Worm (Caenorhabditis elegans) whole organism, L3 larva: Measurements from ENCODE around the gene EGAP2.1.
A peak's percentile ranks its signal among the peaks of the same experiment; 100 is the strongest.

ENCODE experiments used
- R02D3.7 ChIP-seq: fragments of 150-350 bp; optimal IDR thresholded peaks from 2 replicates; lab custom pipeline; 2014; ENCODE audit warnings: missing biosample characterization, missing genetic modification characterization
- ZK546.5 ChIP-seq: sonication (generic microtip); optimal IDR thresholded peaks from 2 replicates; lab custom pipeline; 2017; ENCODE audit warnings: missing biosample characterization, missing genetic modification characterization
- aly-2 ChIP-seq: fragments of 150-350 bp; optimal IDR thresholded peaks from 2 replicates; lab custom pipeline; 2014; ENCODE audit warnings: missing biosample characterization, missing genetic modification characterization
- ama-1 ChIP-seq: fragments of 150-350 bp; optimal IDR thresholded peaks from 2 replicates; lab custom pipeline; 2018
- ceh-16 ChIP-seq: sonication (generic microtip); optimal IDR thresholded peaks from 2 replicates; lab custom pipeline; 2017; ENCODE audit warnings: missing biosample characterization, missing genetic modification characterization
- ceh-82 ChIP-seq: fragments of 150-350 bp; optimal IDR thresholded peaks from 2 replicates; lab custom pipeline; 2014; ENCODE audit warnings: missing biosample characterization, missing genetic modification characterization
- ceh-9 ChIP-seq: sonication (generic microtip); optimal IDR thresholded peaks from 2 replicates; lab custom pipeline; 2018; ENCODE audit warnings: missing biosample characterization, missing genetic modification characterization
- daf-12 ChIP-seq: fragments of 150-350 bp; optimal IDR thresholded peaks from 2 replicates; lab custom pipeline; 2014; ENCODE audit warnings: missing biosample characterization, missing genetic modification reagents, missing genetic modification characterization
- egl-27 ChIP-seq: sonication (generic microtip); optimal IDR thresholded peaks from 4 replicates; lab custom pipeline; 2017; ENCODE audit warnings: missing biosample characterization, missing genetic modification reagents, missing genetic modification characterization
- egl-5 ChIP-seq: fragments of 150-350 bp; optimal IDR thresholded peaks from 2 replicates; lab custom pipeline; 2017; ENCODE audit warnings: missing biosample characterization, missing genetic modification reagents, missing genetic modification characterization, inconsistent platforms
- elt-1 ChIP-seq: fragments of 150-350 bp; optimal IDR thresholded peaks from 2 replicates; lab custom pipeline; 2014; ENCODE audit warnings: missing biosample characterization, missing genetic modification characterization
- elt-2 ChIP-seq: sonication (generic microtip); optimal IDR thresholded peaks from 2 replicates; lab custom pipeline; 2016; ENCODE audit warnings: missing genetic modification reagents, mild to moderate bottlenecking, missing genetic modification characterization, missing compliant biosample characterization
- elt-3 ChIP-seq, 3 experiments: fragments of 150-350 bp in 1 of 3; sonication (generic microtip) in 2 of 3; optimal IDR thresholded peaks; 2 replicates in 2 of 3; 4 replicates in 1 of 3; lab custom pipeline; 2014 to 2017; ENCODE audit warnings: missing biosample characterization in 3 of 3, missing genetic modification characterization in 3 of 3
- eor-1 ChIP-seq, 2 experiments: fragments of 150-350 bp; optimal IDR thresholded peaks; 2 replicates each; lab custom pipeline; 2014 to 2018; ENCODE audit warnings: missing biosample characterization in 2 of 2, missing genetic modification characterization in 2 of 2
- fkh-2 ChIP-seq: fragments of 150-350 bp; optimal IDR thresholded peaks from 2 replicates; lab custom pipeline; 2014; ENCODE audit warnings: missing biosample characterization, missing genetic modification reagents, missing genetic modification characterization
- fos-1 ChIP-seq: fragments of 150-350 bp; optimal IDR thresholded peaks from 2 replicates; lab custom pipeline; 2014; ENCODE audit warnings: missing biosample characterization, missing genetic modification characterization
- jun-1 ChIP-seq: fragments of 150-350 bp; optimal IDR thresholded peaks from 2 replicates; lab custom pipeline; 2014; ENCODE audit warnings: missing biosample characterization, missing genetic modification reagents, missing genetic modification characterization
- lin-15B ChIP-seq: fragments of 150-350 bp; optimal IDR thresholded peaks from 2 replicates; lab custom pipeline; 2014; ENCODE audit warnings: missing biosample characterization, missing genetic modification characterization
- lin-39 ChIP-seq: fragments of 150-350 bp; optimal IDR thresholded peaks from 2 replicates; lab custom pipeline; 2018; ENCODE audit warnings: missing biosample characterization, missing genetic modification reagents, missing genetic modification characterization
- lsy-12 ChIP-seq: sonication (generic microtip); optimal IDR thresholded peaks from 2 replicates; lab custom pipeline; 2016; ENCODE audit warnings: mild to moderate bottlenecking, missing genetic modification characterization, missing compliant biosample characterization
- mdl-1 ChIP-seq: fragments of 150-350 bp; optimal IDR thresholded peaks from 2 replicates; lab custom pipeline; 2014; ENCODE audit warnings: missing biosample characterization, missing genetic modification characterization
- mml-1 ChIP-seq: fragments of 150-350 bp; sonication (generic microtip); optimal IDR thresholded peaks from 3 replicates; lab custom pipeline; 2014; ENCODE audit warnings: missing biosample characterization, missing genetic modification characterization
- nfya-1 ChIP-seq: sonication (generic microtip); optimal IDR thresholded peaks from 2 replicates; lab custom pipeline; 2017; ENCODE audit warnings: missing genetic modification characterization, mild to moderate bottlenecking, missing compliant biosample characterization, antibody characterized with exemption, moderate library complexity; ENCODE audit not compliant: insufficient read depth
- nhr-11 ChIP-seq: fragments of 150-350 bp; optimal IDR thresholded peaks from 2 replicates; lab custom pipeline; 2014; ENCODE audit warnings: missing biosample characterization, missing genetic modification characterization
- nhr-12 ChIP-seq: fragments of 150-350 bp; optimal IDR thresholded peaks from 2 replicates; lab custom pipeline; 2014; ENCODE audit warnings: missing biosample characterization, missing genetic modification characterization
- nhr-23 ChIP-seq: fragments of 150-350 bp; optimal IDR thresholded peaks from 2 replicates; lab custom pipeline; 2014; ENCODE audit warnings: missing biosample characterization, missing genetic modification reagents, missing genetic modification characterization
- nhr-237 ChIP-seq: fragments of 150-350 bp; optimal IDR thresholded peaks from 2 replicates; lab custom pipeline; 2014; ENCODE audit warnings: missing biosample characterization, missing genetic modification characterization
- nhr-25 ChIP-seq: sonication (generic microtip); optimal IDR thresholded peaks from 2 replicates; lab custom pipeline; 2017; ENCODE audit warnings: missing biosample characterization, missing genetic modification characterization
- nhr-28 ChIP-seq: fragments of 150-350 bp; optimal IDR thresholded peaks from 2 replicates; lab custom pipeline; 2014; ENCODE audit warnings: missing biosample characterization, missing genetic modification characterization
- nhr-43 ChIP-seq: sonication (generic microtip); optimal IDR thresholded peaks from 2 replicates; lab custom pipeline; 2016; ENCODE audit warnings: mild to moderate bottlenecking, missing genetic modification characterization, missing compliant biosample characterization; ENCODE audit not compliant: poor library complexity, severe bottlenecking
- nhr-67 ChIP-seq: fragments of 150-350 bp; optimal IDR thresholded peaks from 2 replicates; lab custom pipeline; 2014; ENCODE audit warnings: missing biosample characterization, missing genetic modification characterization
- nhr-77 ChIP-seq: fragments of 150-350 bp; optimal IDR thresholded peaks from 2 replicates; lab custom pipeline; 2014; ENCODE audit warnings: missing biosample characterization, missing genetic modification characterization
- pha-4 ChIP-seq: fragments of 150-350 bp; optimal IDR thresholded peaks from 2 replicates; lab custom pipeline; 2014; ENCODE audit warnings: missing biosample characterization, missing genetic modification reagents, missing genetic modification characterization
- pqm-1 ChIP-seq: fragments of 150-350 bp; optimal IDR thresholded peaks from 2 replicates; lab custom pipeline; 2017; ENCODE audit warnings: missing biosample characterization, missing genetic modification characterization, inconsistent platforms
- sea-2 ChIP-seq: fragments of 150-350 bp; sonication (generic microtip); optimal IDR thresholded peaks from 4 replicates; lab custom pipeline; 2014; ENCODE audit warnings: missing biosample characterization, missing genetic modification reagents, missing genetic modification characterization
- skn-1 ChIP-seq: fragments of 150-350 bp; optimal IDR thresholded peaks from 2 replicates; lab custom pipeline; 2014; ENCODE audit warnings: missing biosample characterization, missing genetic modification characterization
- unc-39 ChIP-seq: sonication (generic microtip); optimal IDR thresholded peaks from 4 replicates; lab custom pipeline; 2017; ENCODE audit warnings: missing biosample characterization, missing genetic modification characterization
- ztf-11 ChIP-seq: fragments of 150-350 bp; optimal IDR thresholded peaks from 2 replicates; lab custom pipeline; 2014; ENCODE audit warnings: missing biosample characterization, missing genetic modification characterization
- ztf-4 ChIP-seq: fragments of 150-350 bp; optimal IDR thresholded peaks from 2 replicates; lab custom pipeline; 2014; ENCODE audit warnings: missing biosample characterization, missing genetic modification characterization

The EGAP2.1 gene

ce11 chrII:5187934-5188333 lies 43.3 kb upstream of the EGAP2.1 start:
- TF ChIP-seq fkh-2 (tag; lab: Kevin White, UChicago) (no peak), skn-1 (tag; lab: Kevin White, UChicago) (no peak), mdl-1 (tag; lab: Kevin White, UChicago) (no peak), unc-39 (no peak), ztf-4 (no peak), nhr-11 (tag; lab: Kevin White, UChicago) (no peak), fos-1 (no peak), egl-5 (tag; lab: Kevin White, UChicago) (no peak), ama-1 (lab: Kevin White, UChicago) (no peak), nfya-1 (tag; lab: Kevin White, UChicago) (no peak), lin-15B (tag; lab: Kevin White, UChicago) (no peak), R02D3.7 (tag; lab: Kevin White, UChicago) (no peak), jun-1 (tag; lab: Kevin White, UChicago) (no peak), ZK546.5 (tag; lab: Kevin White, UChicago) (no peak), nhr-67 (tag; lab: Kevin White, UChicago) (no peak), nhr-237 (tag; lab: Kevin White, UChicago) (no peak), lsy-12 (tag; lab: Kevin White, UChicago) (no peak), pha-4 (no peak), daf-12 (no peak), nhr-43 (tag; lab: Kevin White, UChicago) (no peak)

DNA sequence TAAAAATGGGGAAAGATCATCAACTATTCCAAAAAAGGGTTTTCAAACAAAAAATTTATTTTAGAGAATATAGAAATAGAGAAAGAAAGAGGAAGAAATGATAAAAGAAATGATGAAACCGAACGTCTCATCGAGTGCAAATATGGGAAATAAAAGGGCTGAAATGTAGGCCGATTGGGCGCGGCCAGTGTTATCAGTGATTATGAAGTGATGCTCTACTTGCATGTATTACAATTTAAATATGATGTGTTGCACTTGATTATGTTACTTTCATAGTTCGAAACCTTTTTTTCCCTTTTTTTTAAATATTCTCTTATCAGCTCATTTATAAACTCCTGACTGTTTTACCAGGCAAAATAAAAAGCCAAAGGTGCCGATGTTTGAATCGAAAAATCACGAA lies 39.4 kb upstream of the EGAP2.1 start:
- TF ChIP-seq pqm-1 (peak; percentile 92), aly-2 (tag; lab: Kevin White, UChicago) (no peak), pha-4 (peak; percentile 10), jun-1 (tag; lab: Kevin White, UChicago) (peak; percentile 45), elt-3 (tag; optimal IDR thresholded peaks at IDR 0.05; lab: Kevin White, UChicago) (no peak), elt-2 (tag; lab: Kevin White, UChicago) (peak; percentile 99), nhr-25 (tag; lab: Kevin White, UChicago) (no peak)

DNA sequence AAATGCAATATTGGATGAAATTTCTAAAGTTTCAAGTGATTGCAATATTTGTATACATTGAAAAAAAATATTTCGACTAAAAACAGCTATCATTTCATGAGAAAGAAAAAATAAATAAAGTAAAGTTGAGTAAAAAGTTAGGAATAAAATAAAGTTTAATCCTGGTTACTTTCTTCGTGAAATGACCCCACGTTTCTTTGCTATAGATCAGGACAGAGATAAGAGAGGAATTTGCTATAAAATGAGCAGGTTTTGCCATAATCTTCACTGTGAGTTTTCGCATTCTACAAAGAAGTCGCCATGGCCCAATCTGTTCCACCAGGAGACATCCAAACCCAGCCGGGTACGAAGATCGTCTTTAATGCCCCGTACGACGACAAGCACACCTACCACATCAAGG lies 37.1 kb upstream of the EGAP2.1 start, which contains the start of gene msp-49:
Gene msp-49, plus strand, starts transcription at position 301 of the 400 bp plus-strand sequence.
- TF ChIP-seq elt-1 (tag; lab: Kevin White, UChicago) = no peak
- TF ChIP-seq ztf-4 = no peak
- TF ChIP-seq lin-39 (tag; lab: Kevin White, UChicago) = no peak
- TF ChIP-seq pqm-1 = no peak
- no peak for TF ChIP-seq eor-1 (tag; optimal IDR thresholded peaks at IDR 0.05; lab: Kevin White, UChicago)
- no peak for TF ChIP-seq ztf-11
- TF ChIP-seq nhr-77 (tag; lab: Kevin White, UChicago) = no peak
- TF ChIP-seq unc-39 = no peak
- no peak for TF ChIP-seq nhr-12
- TF ChIP-seq daf-12 = no peak
- TF ChIP-seq elt-3 (tag; optimal IDR thresholded peaks at IDR 0.05; lab: Kevin White, UChicago) = no peak
- TF ChIP-seq nhr-25 (tag; lab: Kevin White, UChicago) = no peak
- TF ChIP-seq R02D3.7 (tag; lab: Kevin White, UChicago) = no peak
- TF ChIP-seq, all 47 proteins: peak for 0

DNA sequence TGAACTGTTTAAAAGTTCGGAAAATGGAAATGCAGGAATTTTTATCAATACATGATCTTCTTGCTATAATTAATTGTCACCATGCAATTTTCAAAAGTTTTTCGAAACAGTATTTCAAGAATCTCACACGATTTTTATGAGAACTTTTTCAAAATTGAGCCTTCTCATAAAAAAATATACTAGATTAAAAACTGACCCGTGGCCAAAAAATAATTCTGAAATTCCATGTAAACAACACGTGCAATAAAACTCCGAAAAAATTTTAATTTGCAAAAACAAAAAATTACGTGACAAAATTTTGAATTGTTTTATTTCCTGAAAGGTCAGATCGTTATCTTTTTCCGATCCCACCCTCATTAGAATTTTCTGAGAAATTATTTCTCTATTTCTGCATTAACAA lies 35.7 kb upstream of the EGAP2.1 start, which contains the start of gene C34F11.5:
Gene C34F11.5, plus strand, starts transcription at position 301 of the 400 bp plus-strand sequence.
- TF ChIP-seq nhr-12 (no peak), sea-2 (no peak), nhr-25 (tag; lab: Kevin White, UChicago) (no peak), nhr-23 (tag; lab: Kevin White, UChicago) (no peak), ZK546.5 (tag; lab: Kevin White, UChicago) (no peak), unc-39 (no peak), elt-1 (tag; lab: Kevin White, UChicago) (no peak), ceh-16 (tag; lab: Kevin White, UChicago) (no peak), pha-4 (no peak), pqm-1 (no peak)

DNA sequence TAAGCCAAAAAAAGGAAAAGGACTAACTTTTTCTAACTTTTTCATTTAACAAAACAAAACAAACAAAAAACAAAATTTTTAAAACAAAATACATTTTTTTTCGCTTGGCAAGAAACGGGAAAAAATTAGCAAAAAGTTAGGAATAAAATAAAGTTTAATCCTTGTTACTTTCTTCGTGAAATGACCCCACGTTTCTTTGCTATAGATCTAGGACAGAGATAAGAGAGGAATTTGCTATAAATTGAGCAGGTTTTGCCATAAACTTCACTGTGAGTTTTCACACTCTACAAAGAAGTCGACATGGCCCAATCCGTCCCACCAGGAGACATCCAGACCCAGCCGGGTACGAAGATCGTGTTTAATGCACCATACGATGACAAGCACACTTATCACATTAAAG lies 31.7 kb upstream of the EGAP2.1 start, which contains the start of gene msp-50:
Gene msp-50, plus strand, starts transcription at position 301 of the 400 bp plus-strand sequence.
- TF ChIP-seq egl-27 (tag; lab: Kevin White, UChicago) (no peak), lin-15B (tag; lab: Kevin White, UChicago) (no peak), lsy-12 (tag; lab: Kevin White, UChicago) (no peak), nhr-12 (no peak), nfya-1 (tag; lab: Kevin White, UChicago) (no peak), nhr-28 (tag; lab: Kevin White, UChicago) (no peak), ceh-9 (tag; lab: Kevin White, UChicago) (no peak), mml-1 (no peak), ceh-82 (tag; lab: Kevin White, UChicago) (no peak)
